Fruit fly (Drosophila melanogaster) whole organism, wandering third instar larva: Measurements from ENCODE around the gene dbo.

Experiments
- Abd-B ChIP-seq: fragments of >200 bp; optimal IDR thresholded peaks from 2 replicates; lab custom pipeline; 2017; ENCODE audit warnings: missing biosample characterization, missing genetic modification characterization
- CG32264 ChIP-seq: fragments of 200-800 bp; sonication (Bioruptor generic); optimal IDR thresholded peaks from 2 replicates; lab custom pipeline; 2016; ENCODE audit warnings: missing biosample characterization, missing genetic modification characterization
- CG9705 ChIP-seq: fragments of 200-800 bp; sonication (Bioruptor generic); optimal IDR thresholded peaks from 2 replicates; lab custom pipeline; 2018; ENCODE audit warnings: missing biosample characterization, mild to moderate bottlenecking, missing genetic modification characterization
- CrebA ChIP-seq: fragments of 200-800 bp; sonication (Bioruptor generic); optimal IDR thresholded peaks from 2 replicates; lab custom pipeline; 2016; ENCODE audit warnings: missing biosample characterization, mild to moderate bottlenecking, missing genetic modification characterization, borderline replicate concordance
- Dfd ChIP-seq: fragments of >200 bp; optimal IDR thresholded peaks from 2 replicates; lab custom pipeline; 2017; ENCODE audit warnings: missing biosample characterization, missing genetic modification characterization
- Dif ChIP-seq: fragments of 200-275, 200-300 bp; sonication (Bioruptor generic); optimal IDR thresholded peaks from 2 replicates; lab custom pipeline; 2018; ENCODE audit warnings: missing biosample characterization, missing genetic modification characterization; ENCODE audit not compliant: partially characterized antibody
- GATAd ChIP-seq: sonication (Bioruptor generic); optimal IDR thresholded peaks from 2 replicates; lab custom pipeline; 2016; ENCODE audit warnings: missing biosample characterization, missing genetic modification characterization
- HLH106 ChIP-seq: fragments of 200-800 bp; optimal IDR thresholded peaks from 3 replicates; lab custom pipeline; 2019; ENCODE audit warnings: missing biosample characterization, mild to moderate bottlenecking, missing genetic modification characterization, moderate library complexity
- Hnf4 ChIP-seq: fragments of 200-800 bp; sonication (Bioruptor generic); optimal IDR thresholded peaks from 2 replicates; lab custom pipeline; 2016; ENCODE audit warnings: missing biosample characterization, mild to moderate bottlenecking, missing genetic modification characterization
- Hr78 ChIP-seq: fragments of >200 bp; optimal IDR thresholded peaks from 2 replicates; lab custom pipeline; 2017; ENCODE audit warnings: missing biosample characterization, missing genetic modification characterization
- Hr83 ChIP-seq: fragments of 200-300 bp; sonication (Bioruptor generic); optimal IDR thresholded peaks from 2 replicates; lab custom pipeline; 2016; ENCODE audit warnings: missing biosample characterization, mild to moderate bottlenecking, missing genetic modification characterization, moderate library complexity; ENCODE audit not compliant: poor library complexity, severe bottlenecking
- Jra ChIP-seq: sonication (Bioruptor generic); optimal IDR thresholded peaks from 2 replicates; lab custom pipeline; 2016; ENCODE audit warnings: missing biosample characterization, missing genetic modification characterization
- Mio ChIP-seq: sonication (Bioruptor generic); optimal IDR thresholded peaks from 2 replicates; lab custom pipeline; 2016; ENCODE audit warnings: missing biosample characterization, missing genetic modification characterization
- Myc ChIP-seq: fragments of >200 bp; optimal IDR thresholded peaks from 2 replicates; lab custom pipeline; 2017
- N ChIP-seq: fragments of >200 bp; optimal IDR thresholded peaks from 2 replicates; lab custom pipeline; 2018; ENCODE audit warnings: missing biosample characterization, missing external identifiers, missing genetic modification characterization
- OdsH ChIP-seq: fragments of 200-800 bp; sonication (Bioruptor generic); optimal IDR thresholded peaks from 2 replicates; lab custom pipeline; 2016; ENCODE audit warnings: missing biosample characterization, mild to moderate bottlenecking, missing genetic modification characterization
- Rel ChIP-seq, 2 experiments: fragments of 200-800 bp; sonication (Bioruptor generic) in 1 of 2; optimal IDR thresholded peaks; 2 replicates in 1 of 2; 3 replicates in 1 of 2; lab custom pipeline; 2016 to 2019; ENCODE audit warnings: mild to moderate bottlenecking in 2 of 2, missing biosample characterization in 2 of 2, missing genetic modification characterization in 2 of 2, moderate library complexity in 1 of 2
- Sp1 ChIP-seq: fragments of 200-800 bp; sonication (Bioruptor generic); optimal IDR thresholded peaks from 3 replicates; lab custom pipeline; 2019; ENCODE audit warnings: missing biosample characterization, mild to moderate bottlenecking, missing genetic modification characterization, moderate library complexity
- Vsx2 ChIP-seq: fragments of 200-300, 225-300 bp; sonication (Bioruptor generic); optimal IDR thresholded peaks from 2 replicates; lab custom pipeline; 2018; ENCODE audit warnings: missing biosample characterization, missing genetic modification characterization; ENCODE audit not compliant: partially characterized antibody
- br ChIP-seq: fragments of 200-800 bp; sonication (Bioruptor generic); optimal IDR thresholded peaks from 2 replicates; lab custom pipeline; 2016; ENCODE audit warnings: missing biosample characterization, missing genetic modification characterization
- brk ChIP-seq: fragments of 200-800 bp; sonication (Bioruptor generic); optimal IDR thresholded peaks from 2 replicates; lab custom pipeline; 2016; ENCODE audit warnings: missing biosample characterization, mild to moderate bottlenecking, missing genetic modification characterization
- dl ChIP-seq, 2 experiments: fragments of 175-275, 200-275 bp in 1 of 2; fragments of 200-275 bp in 1 of 2; sonication (Bioruptor generic); optimal IDR thresholded peaks; lab custom pipeline; 2018; ENCODE audit warnings: mild to moderate bottlenecking in 2 of 2, missing biosample characterization in 2 of 2, missing genetic modification characterization in 2 of 2, moderate library complexity in 2 of 2; ENCODE audit not compliant: partially characterized antibody in 2 of 2, insufficient read depth in 1 of 2
- dmrt93B ChIP-seq: fragments of 200-800 bp; sonication (Bioruptor generic); optimal IDR thresholded peaks from 2 replicates; lab custom pipeline; 2018; ENCODE audit warnings: missing biosample characterization, mild to moderate bottlenecking, missing genetic modification characterization
- dsf ChIP-seq: sonication (Bioruptor generic); optimal IDR thresholded peaks from 2 replicates; lab custom pipeline; 2016; ENCODE audit warnings: missing biosample characterization, missing genetic modification characterization, borderline replicate concordance
- ey ChIP-seq: fragments of 200-800 bp; sonication (Bioruptor generic); optimal IDR thresholded peaks from 2 replicates; lab custom pipeline; 2016; ENCODE audit warnings: missing biosample characterization, missing genetic modification characterization
- foxo ChIP-seq, 2 experiments: fragments of 200-800 bp; sonication (Bioruptor generic); optimal IDR thresholded peaks; 2 replicates in 1 of 2; 3 replicates in 1 of 2; lab custom pipeline; 2016 to 2017; ENCODE audit warnings: missing biosample characterization in 2 of 2, missing genetic modification characterization in 2 of 2
- fru ChIP-seq: fragments of 200-800 bp; sonication (Bioruptor generic); optimal IDR thresholded peaks from 3 replicates; lab custom pipeline; 2016; ENCODE audit warnings: missing biosample characterization, mild to moderate bottlenecking, missing genetic modification characterization
- h ChIP-seq: fragments of 200-800 bp; sonication (Bioruptor generic); optimal IDR thresholded peaks from 3 replicates; lab custom pipeline; 2016; ENCODE audit warnings: missing biosample characterization, mild to moderate bottlenecking, missing genetic modification characterization
- jim ChIP-seq: fragments of 175-275, 200-325 bp; sonication (Bioruptor generic); optimal IDR thresholded peaks from 2 replicates; lab custom pipeline; 2016; ENCODE audit warnings: missing biosample characterization, mild to moderate bottlenecking, missing genetic modification characterization
- lola ChIP-seq: fragments of >200 bp; optimal IDR thresholded peaks from 2 replicates; lab custom pipeline; 2017; ENCODE audit warnings: missing biosample characterization, missing genetic modification characterization
- pan ChIP-seq: fragments of >200 bp; optimal IDR thresholded peaks from 2 replicates; lab custom pipeline; 2017
- psq ChIP-seq: fragments of 200-800 bp; sonication (Bioruptor generic); optimal IDR thresholded peaks from 3 replicates; lab custom pipeline; 2017; ENCODE audit warnings: missing biosample characterization, mild to moderate bottlenecking, missing genetic modification characterization, moderate library complexity
- rgr ChIP-seq: fragments of 200-800 bp; sonication (Bioruptor generic); optimal IDR thresholded peaks from 3 replicates; lab custom pipeline; 2016; ENCODE audit warnings: missing biosample characterization, mild to moderate bottlenecking, missing genetic modification characterization
- sage ChIP-seq: fragments of 200-800 bp; sonication (Bioruptor generic); optimal IDR thresholded peaks from 2 replicates; lab custom pipeline; 2016; ENCODE audit warnings: missing biosample characterization, mild to moderate bottlenecking, missing genetic modification characterization
- sv ChIP-seq: fragments of 200-800 bp; sonication (Bioruptor generic); optimal IDR thresholded peaks from 3 replicates; lab custom pipeline; 2016; ENCODE audit warnings: missing biosample characterization, missing genetic modification characterization
- tai ChIP-seq: sonication (Bioruptor generic); optimal IDR thresholded peaks from 2 replicates; lab custom pipeline; 2016; ENCODE audit warnings: missing biosample characterization, missing genetic modification characterization
- usp ChIP-seq: fragments of >200 bp; optimal IDR thresholded peaks from 2 replicates; lab custom pipeline; 2017; ENCODE audit warnings: missing biosample characterization, missing genetic modification characterization
- woc ChIP-seq: sonication (Bioruptor generic); optimal IDR thresholded peaks from 2 replicates; lab custom pipeline; 2016; ENCODE audit warnings: missing biosample characterization, mild to moderate bottlenecking, missing genetic modification characterization

dbo gene

DNA sequence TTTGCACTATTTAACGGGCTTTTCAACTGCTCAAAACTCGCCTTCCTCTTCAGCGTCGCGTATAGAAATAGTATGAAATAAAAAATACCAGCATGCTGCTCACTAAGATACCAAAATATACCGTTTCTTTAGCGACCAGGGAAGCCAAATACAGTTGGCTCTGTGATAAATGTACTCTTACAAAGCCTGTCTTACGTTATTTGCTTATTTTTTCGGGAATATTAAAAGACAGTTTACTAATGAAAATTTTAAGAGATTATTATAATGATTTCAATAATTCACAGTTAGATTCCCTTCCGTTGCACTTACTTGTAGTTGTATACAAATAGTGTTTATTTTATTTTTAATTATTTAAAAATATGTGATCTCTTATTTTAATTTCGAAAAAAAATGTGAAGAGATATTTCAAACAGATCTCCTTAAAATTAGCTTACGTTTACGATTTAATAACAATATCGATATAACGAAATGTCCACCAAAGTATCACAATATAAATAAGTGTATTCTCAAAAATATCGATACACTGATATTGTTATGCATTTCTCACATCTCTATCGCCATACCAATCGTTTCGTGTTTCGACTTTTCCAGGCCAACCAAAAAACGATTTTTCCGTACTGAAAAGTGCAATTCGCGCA lies at the start of gene dbo, which contains the start of gene DCP2:
dbo (plus strand) TSS at position 542 of the 638 bp plus-strand sequence.
DCP2 (minus strand) TSS at position 77 of the 638 bp plus-strand sequence.
- TF ChIP-seq br (GFP tag; lab: Kevin White, UChicago) (no peak), fru (peak; percentile 43), sage (GFP tag; lab: Kevin White, UChicago) (no peak), CG32264 (GFP tag; lab: Kevin White, UChicago) (no peak), Abd-B (GFP tag; lab: Kevin White, UChicago) (no peak), Rel (GFP tag; optimal IDR thresholded peaks at IDR 0.05; lab: Kevin White, UChicago) (no peak), Rel (tag; optimal IDR thresholded peaks at IDR 0.05; lab: Kevin White, UChicago) (no peak), h (peak; percentile 48), CG9705 (peak; percentile 49), CrebA (GFP tag; lab: Kevin White, UChicago) (no peak), rgr (GFP tag; lab: Kevin White, UChicago) (peak; percentile 42), Hr78 (no peak), Hnf4 (peak; percentile 48), Vsx2 (GFP tag; lab: Kevin White, UChicago) (no peak), dmrt93B (GFP tag; lab: Kevin White, UChicago) (no peak), brk (peak; percentile 74), HLH106 (peak; percentile 78), Hr83 (peak; percentile 59), sv (no peak), tai (GFP tag; lab: Kevin White, UChicago) (no peak), Myc (lab: Kevin White, UChicago) (peak; percentile 12), ey (GFP tag; lab: Kevin White, UChicago) (peak; percentile 54), GATAd (GFP tag; lab: Kevin White, UChicago) (no peak), Dfd (no peak), Jra (GFP tag; lab: Kevin White, UChicago) (no peak), Mio (GFP tag; lab: Kevin White, UChicago) (no peak), psq (GFP tag; lab: Kevin White, UChicago) (no peak), usp (GFP tag; lab: Kevin White, UChicago) (no peak), dsf (GFP tag; lab: Kevin White, UChicago) (no peak), pan (no peak), Dif (no peak), OdsH (GFP tag; lab: Kevin White, UChicago) (peak; percentile 1), Sp1 (GFP tag; lab: Kevin White, UChicago) (peak; percentile 38), jim (GFP tag; lab: Kevin White, UChicago) (no peak), lola (GFP tag; lab: Kevin White, UChicago) (no peak), foxo (GFP tag; optimal IDR thresholded peaks at IDR 0.05; lab: Kevin White, UChicago) (peak in 1 of 2 experiments; percentile 72), dl (GFP tag; optimal IDR thresholded peaks at IDR 0.05; lab: Kevin White, UChicago; ENCODE audit: insufficient read depth in 1 of 2, partially characterized antibody in 2 of 2) (no peak), N (GFP tag; lab: Kevin White, UChicago) (no peak), woc (GFP tag; lab: Kevin White, UChicago) (peak; percentile 63)
- TF ChIP-seq, all 38 proteins: peak for 14

dm6 chr3L:15777383-15777782 lies 49.3 kb upstream of the dbo start:
- TF ChIP-seq Vsx2 (GFP tag; lab: Kevin White, UChicago), result no peak
- no peak for TF ChIP-seq Mio (GFP tag; lab: Kevin White, UChicago)
- TF ChIP-seq N (GFP tag; lab: Kevin White, UChicago), result no peak
- no peak for TF ChIP-seq usp (GFP tag; lab: Kevin White, UChicago)
- TF ChIP-seq OdsH (GFP tag; lab: Kevin White, UChicago), result no peak
- no peak for TF ChIP-seq sv
- no peak for TF ChIP-seq CrebA (GFP tag; lab: Kevin White, UChicago)
- TF ChIP-seq woc (GFP tag; lab: Kevin White, UChicago), result no peak
- no peak for TF ChIP-seq fru
- no peak for TF ChIP-seq GATAd (GFP tag; lab: Kevin White, UChicago)
- no peak for TF ChIP-seq Jra (GFP tag; lab: Kevin White, UChicago)
- no peak for TF ChIP-seq Sp1 (GFP tag; lab: Kevin White, UChicago)
- TF ChIP-seq h, result no peak
- no peak for TF ChIP-seq br (GFP tag; lab: Kevin White, UChicago)
- TF ChIP-seq Rel (GFP tag; optimal IDR thresholded peaks at IDR 0.05; lab: Kevin White, UChicago), result no peak
- no peak for TF ChIP-seq Rel (tag; optimal IDR thresholded peaks at IDR 0.05; lab: Kevin White, UChicago)
- no peak for TF ChIP-seq CG32264 (GFP tag; lab: Kevin White, UChicago)
- no peak for TF ChIP-seq psq (GFP tag; lab: Kevin White, UChicago)
- TF ChIP-seq lola (GFP tag; lab: Kevin White, UChicago), result no peak
